Worm (Caenorhabditis elegans) whole organism, L4 larva: ENCODE measurements around the gene mrpl-40.
A peak's percentile ranks its signal among the peaks of the same experiment; 100 is the strongest.

Source experiments
- F10B5.3 ChIP-seq: sonication (generic microtip); optimal IDR thresholded peaks from 2 replicates; lab custom pipeline; 2016; ENCODE audit warnings: mild to moderate bottlenecking, missing genetic modification characterization, missing compliant biosample characterization
- ama-1 ChIP-seq: fragments of 150-350 bp; optimal IDR thresholded peaks from 2 replicates; lab custom pipeline; 2014; ENCODE audit warnings: inconsistent platforms, mixed read lengths
- attf-4 ChIP-seq: sonication (generic microtip); optimal IDR thresholded peaks from 3 replicates; lab custom pipeline; 2017; ENCODE audit warnings: missing biosample characterization, missing genetic modification characterization
- ceh-20 ChIP-seq: fragments of 200-800 bp; sonication (Bioruptor generic); IDR thresholded peaks from 2 replicates; pipeline ENCODE4 v1.3.6; 2022; ENCODE audit warnings: missing genetic modification reagents, missing genetic modification characterization, missing compliant biosample characterization
- ces-1 ChIP-seq: fragments of 150-350 bp; sonication (generic microtip); optimal IDR thresholded peaks from 4 replicates; lab custom pipeline; 2014; ENCODE audit warnings: missing biosample characterization, missing genetic modification reagents, missing genetic modification characterization
- ctbp-1 ChIP-seq: fragments of 200-800 bp; sonication (Bioruptor generic); IDR thresholded peaks from 2 replicates; pipeline ENCODE4 v1.3.6; 2022; ENCODE audit warnings: missing genetic modification reagents, missing genetic modification characterization, missing compliant biosample characterization
- daf-16 ChIP-seq, 3 experiments: sonication (generic microtip); optimal IDR thresholded peaks; 2 replicates each; lab custom pipeline; 2016 to 2017; ENCODE audit warnings: missing genetic modification characterization in 3 of 3, missing genetic modification reagents in 3 of 3, mild to moderate bottlenecking in 2 of 3, missing compliant biosample characterization in 2 of 3, missing biosample characterization in 1 of 3, moderate library complexity in 1 of 3
- dmd-9 ChIP-seq: fragments of 200-800 bp; sonication (Bioruptor generic); IDR thresholded peaks from 2 replicates; pipeline ENCODE4 v1.3.6; 2022; ENCODE audit warnings: missing genetic modification reagents, missing genetic modification characterization, missing compliant biosample characterization
- dpl-1 ChIP-seq: fragments of 150-350 bp; optimal IDR thresholded peaks from 2 replicates; lab custom pipeline; 2014; ENCODE audit warnings: missing biosample characterization, missing genetic modification reagents, missing genetic modification characterization
- duxl-1 ChIP-seq: sonication (generic microtip); optimal IDR thresholded peaks from 2 replicates; lab custom pipeline; 2016; ENCODE audit warnings: mild to moderate bottlenecking, missing genetic modification characterization, moderate library complexity, missing compliant biosample characterization; ENCODE audit not compliant: poor library complexity
- egl-43 ChIP-seq: fragments of 200-800 bp; sonication (Bioruptor generic); IDR thresholded peaks from 2 replicates; pipeline ENCODE4 v1.3.6; 2022; ENCODE audit warnings: missing genetic modification reagents, missing genetic modification characterization, missing compliant biosample characterization
- fkh-10 ChIP-seq: fragments of 150-350 bp; optimal IDR thresholded peaks from 2 replicates; lab custom pipeline; 2014; ENCODE audit warnings: missing biosample characterization, missing genetic modification reagents, missing genetic modification characterization
- gei-8 ChIP-seq: fragments of 200-800 bp; sonication (Bioruptor generic); optimal IDR thresholded peaks from 2 replicates; lab custom pipeline; 2018; ENCODE audit warnings: mild to moderate bottlenecking, missing genetic modification characterization, missing compliant biosample characterization
- hlh-30 ChIP-seq: sonication (generic microtip); optimal IDR thresholded peaks from 2 replicates; lab custom pipeline; 2017; ENCODE audit warnings: antibody characterized with exemption, mild to moderate bottlenecking, missing genetic modification characterization, missing compliant biosample characterization; ENCODE audit not compliant: insufficient read depth
- jun-1 ChIP-seq: fragments of 150-350 bp; optimal IDR thresholded peaks from 2 replicates; lab custom pipeline; 2014; ENCODE audit warnings: missing biosample characterization, missing genetic modification reagents, missing genetic modification characterization
- lim-7 ChIP-seq: fragments of 200-800 bp; sonication (Bioruptor generic); IDR thresholded peaks from 2 replicates; pipeline ENCODE4 v1.3.6; 2022; ENCODE audit warnings: missing genetic modification characterization, missing compliant biosample characterization
- lin-13 ChIP-seq: fragments of 150-350 bp; optimal IDR thresholded peaks from 2 replicates; lab custom pipeline; 2014; ENCODE audit warnings: missing biosample characterization, missing genetic modification reagents, missing genetic modification characterization
- lin-15B ChIP-seq: fragments of 150-350 bp; sonication (generic microtip); optimal IDR thresholded peaks from 3 replicates; lab custom pipeline; 2014; ENCODE audit warnings: missing biosample characterization, missing genetic modification characterization
- lin-29 ChIP-seq: fragments of 200-800 bp; sonication (Bioruptor generic); IDR thresholded peaks from 2 replicates; pipeline ENCODE4 v1.3.6; 2022; ENCODE audit warnings: missing genetic modification reagents, missing genetic modification characterization, missing compliant biosample characterization
- lin-39 ChIP-seq: fragments of 150-350 bp; optimal IDR thresholded peaks from 2 replicates; lab custom pipeline; 2014; ENCODE audit warnings: missing biosample characterization, missing genetic modification reagents, missing genetic modification characterization
- lsy-2 ChIP-seq, 2 experiments: fragments of 150-350 bp in 1 of 2; sonication (generic microtip) in 1 of 2; optimal IDR thresholded peaks; 2 replicates each; lab custom pipeline; 2014 to 2017; ENCODE audit warnings: missing biosample characterization in 2 of 2, missing genetic modification characterization in 2 of 2
- madf-5 ChIP-seq, 2 experiments: fragments of 200-800 bp; sonication (Bioruptor generic); IDR thresholded peaks; 2 replicates each; pipeline ENCODE4 v1.3.6; 2022; ENCODE audit warnings: missing compliant biosample characterization in 2 of 2, missing genetic modification characterization in 2 of 2
- madf-9 ChIP-seq: fragments of 200-800 bp; sonication (Bioruptor generic); conservative IDR thresholded peaks from 2 replicates; pipeline ENCODE4 v1.3.6; 2022; ENCODE audit warnings: missing genetic modification reagents, missing genetic modification characterization, missing compliant biosample characterization
- mdt-29 ChIP-seq: fragments of 200-800 bp; sonication (Bioruptor generic); IDR thresholded peaks from 2 replicates; pipeline ENCODE4 v1.3.6; 2022; ENCODE audit warnings: missing genetic modification reagents, missing genetic modification characterization, missing compliant biosample characterization
- mxl-2 ChIP-seq: fragments of 200-800 bp; sonication (Bioruptor generic); conservative IDR thresholded peaks from 2 replicates; pipeline ENCODE4 v1.3.6; 2022; ENCODE audit warnings: missing genetic modification reagents, missing genetic modification characterization, missing compliant biosample characterization
- nhr-10 ChIP-seq: fragments of 150-350 bp; optimal IDR thresholded peaks from 2 replicates; lab custom pipeline; 2014; ENCODE audit warnings: missing biosample characterization, missing genetic modification characterization
- nhr-102 ChIP-seq: sonication (generic microtip); optimal IDR thresholded peaks from 2 replicates; lab custom pipeline; 2016; ENCODE audit warnings: mild to moderate bottlenecking, missing genetic modification characterization, moderate library complexity, missing compliant biosample characterization
- nhr-48 ChIP-seq: sonication (generic microtip); optimal IDR thresholded peaks from 2 replicates; lab custom pipeline; 2016; ENCODE audit warnings: mild to moderate bottlenecking, missing genetic modification characterization, missing compliant biosample characterization
- nhr-77 ChIP-seq: fragments of 150-350 bp; optimal IDR thresholded peaks from 2 replicates; lab custom pipeline; 2014; ENCODE audit warnings: missing biosample characterization, missing genetic modification characterization
- php-3 ChIP-seq: fragments of 200-800 bp; sonication (Bioruptor generic); IDR thresholded peaks from 2 replicates; pipeline ENCODE4 v1.3.6; 2022; ENCODE audit warnings: missing genetic modification reagents, missing genetic modification characterization, missing compliant biosample characterization
- saeg-2 ChIP-seq: fragments of 200-800 bp; sonication (Bioruptor generic); IDR thresholded peaks from 2 replicates; pipeline ENCODE4 v1.3.6; 2022; ENCODE audit warnings: missing genetic modification reagents, missing genetic modification characterization, missing compliant biosample characterization
- sdz-12 ChIP-seq: fragments of 200-800 bp; sonication (Bioruptor generic); optimal IDR thresholded peaks from 2 replicates; lab custom pipeline; 2018; ENCODE audit warnings: mild to moderate bottlenecking, missing genetic modification characterization, missing compliant biosample characterization
- set-16 ChIP-seq: fragments of 200-800 bp; sonication (Bioruptor generic); IDR thresholded peaks from 2 replicates; pipeline ENCODE4 v1.3.6; 2022; ENCODE audit warnings: missing genetic modification reagents, missing genetic modification characterization, missing compliant biosample characterization
- spr-1 ChIP-seq: sonication (generic microtip); optimal IDR thresholded peaks from 2 replicates; lab custom pipeline; 2016; ENCODE audit warnings: mild to moderate bottlenecking, missing genetic modification characterization, missing compliant biosample characterization
- spr-3 ChIP-seq: fragments of 200-800 bp; sonication (Bioruptor generic); optimal IDR thresholded peaks from 2 replicates; lab custom pipeline; 2018; ENCODE audit warnings: mild to moderate bottlenecking, missing genetic modification characterization, missing compliant biosample characterization
- tag-97 ChIP-seq: fragments of 200-800 bp; sonication (Bioruptor generic); IDR thresholded peaks from 2 replicates; pipeline ENCODE4 v1.3.6; 2022; ENCODE audit warnings: missing genetic modification characterization, missing compliant biosample characterization
- tra-1 ChIP-seq: fragments of 200-800 bp; sonication (Bioruptor generic); IDR thresholded peaks from 2 replicates; pipeline ENCODE4 v1.3.6; 2022; ENCODE audit warnings: missing genetic modification reagents, missing genetic modification characterization, missing compliant biosample characterization
- unc-130 ChIP-seq: sonication (generic microtip); optimal IDR thresholded peaks from 2 replicates; lab custom pipeline; 2016; ENCODE audit warnings: missing genetic modification reagents, missing genetic modification characterization, missing compliant biosample characterization
- unc-39 ChIP-seq: sonication (generic microtip); optimal IDR thresholded peaks from 2 replicates; lab custom pipeline; 2017; ENCODE audit warnings: missing biosample characterization, missing genetic modification characterization
- zfp-3 ChIP-seq: fragments of 200-800 bp; sonication (Bioruptor generic); conservative IDR thresholded peaks from 2 replicates; pipeline ENCODE4 v1.3.6; 2022; ENCODE audit warnings: missing genetic modification reagents, missing genetic modification characterization, missing compliant biosample characterization
- zip-11 ChIP-seq: fragments of 200-800 bp; sonication (Bioruptor generic); IDR thresholded peaks from 2 replicates; pipeline ENCODE4 v1.3.6; 2022; ENCODE audit warnings: missing genetic modification characterization, missing compliant biosample characterization
- ztf-7 ChIP-seq: fragments of 150-350 bp; optimal IDR thresholded peaks from 2 replicates; lab custom pipeline; 2014; ENCODE audit warnings: missing biosample characterization, missing genetic modification characterization

Gene mrpl-40

ce11 chrIII:131627-132026 lies 44.3 kb downstream of the mrpl-40 start (continued):
- TF ChIP-seq lin-15B (tag; lab: Kevin White, UChicago): no peak
- TF ChIP-seq dpl-1 (GFP tag; lab: Kevin White, UChicago): peak; percentile 50
- TF ChIP-seq ces-1 (GFP tag; lab: Kevin White, UChicago): peak; percentile 6
- peak; percentile 16 for TF ChIP-seq nhr-102 (tag; lab: Kevin White, UChicago)
- no peak for TF ChIP-seq madf-9 (GFP tag; lab: Robert Waterston, UW)
- TF ChIP-seq set-16 (GFP tag; lab: Robert Waterston, UW): no peak
- TF ChIP-seq nhr-77: peak; percentile 8
- TF ChIP-seq lin-13 (GFP tag; lab: Kevin White, UChicago): peak; percentile 31
- no peak for TF ChIP-seq tra-1
- no peak for TF ChIP-seq unc-39 (tag; lab: Kevin White, UChicago)
- TF ChIP-seq duxl-1: no peak
- TF ChIP-seq ama-1 (lab: Kevin White, UChicago): no peak
- TF ChIP-seq hlh-30 (tag; lab: Kevin White, UChicago): peak; percentile 36
- no peak for TF ChIP-seq daf-16 (GFP tag; optimal IDR thresholded peaks at IDR 0.05; lab: Kevin White, UChicago)
- peak; percentile 63 for TF ChIP-seq daf-16 (tag; optimal IDR thresholded peaks at IDR 0.05; lab: Kevin White, UChicago)
- TF ChIP-seq spr-1 (tag; lab: Kevin White, UChicago): no peak
- TF ChIP-seq zfp-3 (GFP tag; lab: Robert Waterston, UW): no peak
- TF ChIP-seq unc-130: no peak
- TF ChIP-seq lim-7: no peak
- no peak for TF ChIP-seq ctbp-1 (GFP tag; lab: Robert Waterston, UW)
- no peak for TF ChIP-seq php-3
- TF ChIP-seq lin-39 (tag; lab: Kevin White, UChicago): no peak
- no peak for TF ChIP-seq ztf-7
- TF ChIP-seq tag-97: no peak
- TF ChIP-seq saeg-2: no peak
- no peak for TF ChIP-seq gei-8
- TF ChIP-seq F10B5.3 (tag; lab: Kevin White, UChicago): no peak
- no peak for TF ChIP-seq spr-3
- no peak for TF ChIP-seq ceh-20 (GFP tag; lab: Robert Waterston, UW)
- no peak for TF ChIP-seq attf-4 (tag; lab: Kevin White, UChicago)
- no peak for TF ChIP-seq mxl-2 (GFP tag; lab: Robert Waterston, UW)

ce11 chrIII:132118-132517 lies 44.8 kb downstream of the mrpl-40 start, which contains the start of gene pals-22:
Gene pals-22 (plus strand): TSS chrIII:132418.
- no peak for TF ChIP-seq mdt-29 (GFP tag; lab: Robert Waterston, UW)
- TF ChIP-seq nhr-10 (tag; lab: Kevin White, UChicago): no peak
- no peak for TF ChIP-seq jun-1 (tag; lab: Kevin White, UChicago)
- no peak for TF ChIP-seq dmd-9 (GFP tag; lab: Robert Waterston, UW)
- no peak for TF ChIP-seq lin-39 (tag; lab: Kevin White, UChicago)
- no peak for TF ChIP-seq hlh-30 (tag; lab: Kevin White, UChicago)
- TF ChIP-seq madf-5 (GFP tag; IDR thresholded peaks at IDR 0.05; lab: Robert Waterston, UW): no peak
- TF ChIP-seq nhr-77: no peak
- no peak for TF ChIP-seq spr-3
- TF ChIP-seq lin-15B (tag; lab: Kevin White, UChicago): no peak
- no peak for TF ChIP-seq gei-8
- no peak for TF ChIP-seq egl-43 (GFP tag; lab: Robert Waterston, UW)
- no peak for TF ChIP-seq sdz-12 (GFP tag; lab: Kevin White, UChicago)
- TF ChIP-seq zip-11 (GFP tag; lab: Robert Waterston, UW): no peak
- no peak for TF ChIP-seq madf-9 (GFP tag; lab: Robert Waterston, UW)
- TF ChIP-seq lsy-2 (tag; optimal IDR thresholded peaks at IDR 0.05; lab: Kevin White, UChicago): no peak
- no peak for TF ChIP-seq fkh-10
- TF ChIP-seq lin-29: no peak
- TF ChIP-seq set-16 (GFP tag; lab: Robert Waterston, UW): no peak
- no peak for TF ChIP-seq nhr-48 (tag; lab: Kevin White, UChicago)
